Fruit fly (Drosophila melanogaster): Measurements from ENCODE around the gene CG42749.

dm6 chrX:5286513-5286912 lies 9.4 kb upstream of the CG42749 start:
- TF ChIP-seq pad (GFP tag; optimal IDR thresholded peaks at IDR 0.05) (no peak), CG7045 (GFP tag; optimal IDR thresholded peaks at IDR 0.05) (no peak), Crg-1 (GFP tag; optimal IDR thresholded peaks at IDR 0.05) (no peak)

All from whole organism, adult.